Worm (Caenorhabditis elegans): Measurements from ENCODE around the gene glb-28.
"Not testable (repeated sequence)": the region's sequence is repeated elsewhere in the genome, so short reads cannot be mapped to it uniquely, and the experiment has no call there.

glb-28 gene

DNA sequence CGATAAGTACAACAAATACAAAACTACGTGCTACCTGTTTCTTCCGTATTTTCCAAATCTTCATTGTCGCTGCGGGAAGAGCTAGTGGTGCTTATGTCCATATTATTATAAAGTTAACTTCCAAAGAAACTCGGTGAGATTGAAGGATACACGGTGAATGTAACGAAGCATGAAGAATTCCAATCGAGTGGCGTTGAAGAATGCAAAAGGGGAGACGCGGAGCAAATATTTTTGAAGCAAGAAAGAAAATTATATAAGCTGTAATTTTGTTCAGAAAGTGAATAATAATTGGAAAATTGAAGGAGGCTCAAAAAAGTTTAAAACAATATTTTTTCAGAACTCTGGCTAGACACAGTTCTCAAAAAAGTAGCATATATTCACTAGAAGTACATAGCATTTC is 8.7 kb upstream of the glb-28 start, which contains the start of gene Y15E3A.3:
Y15E3A.3 (minus strand) TSS at position 101 of the 400 bp plus-strand sequence.
- TF ChIP-seq K12H6.12 (tag; optimal IDR thresholded peaks at IDR 0.05) (no peak), somi-1 (GFP tag; optimal IDR thresholded peaks at IDR 0.05) (no peak), D2030.7 (GFP tag; IDR thresholded peaks at IDR 0.05) (no peak), F37B4.10 (GFP tag; IDR thresholded peaks at IDR 0.05) (no peak), nfya-2 (GFP tag; IDR thresholded peaks at IDR 0.05) (no peak), F49E8.2 (tag; optimal IDR thresholded peaks at IDR 0.05; ENCODE audit: insufficient read depth) (no peak), fkh-3 (tag; optimal IDR thresholded peaks at IDR 0.05) (no peak), snpc-3.4 (tag; optimal IDR thresholded peaks at IDR 0.05) (no peak), dpff-1 (tag; optimal IDR thresholded peaks at IDR 0.05) (no peak), ceh-40 (GFP tag; IDR thresholded peaks at IDR 0.05) (no peak), nhr-80 (tag; optimal IDR thresholded peaks at IDR 0.05) (no peak), lag-1 (GFP tag; IDR thresholded peaks at IDR 0.05) (no peak), attf-3 (GFP tag; conservative IDR thresholded peaks at IDR 0.05) (no peak), mes-4 (tag; optimal IDR thresholded peaks at IDR 0.05) (no peak), nhr-90 (tag; optimal IDR thresholded peaks at IDR 0.05) (no peak), mel-28 (tag; optimal IDR thresholded peaks at IDR 0.05; ENCODE audit: borderline replicate concordance) (no peak)

DNA sequence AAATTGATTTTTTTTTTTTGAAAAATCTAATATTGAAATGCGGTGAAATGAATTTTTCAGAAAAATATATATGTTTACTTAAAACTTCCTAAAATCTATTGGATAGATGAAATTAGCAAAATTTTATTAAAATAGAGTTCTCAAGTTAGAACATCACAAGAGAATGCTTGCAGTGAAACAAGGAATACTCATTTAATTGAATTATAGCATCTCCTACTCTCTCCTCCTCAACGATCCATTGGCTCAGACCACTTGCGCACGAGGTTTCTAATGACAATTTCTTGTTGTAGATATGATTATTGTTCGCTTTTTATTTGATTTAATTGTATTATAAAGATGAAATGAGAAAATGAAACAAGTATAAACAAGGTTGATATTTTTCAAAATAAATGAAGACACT is 4.7 kb upstream of the glb-28 start:
- TF ChIP-seq unc-130 (GFP tag; optimal IDR thresholded peaks at IDR 0.05): no peak

DNA sequence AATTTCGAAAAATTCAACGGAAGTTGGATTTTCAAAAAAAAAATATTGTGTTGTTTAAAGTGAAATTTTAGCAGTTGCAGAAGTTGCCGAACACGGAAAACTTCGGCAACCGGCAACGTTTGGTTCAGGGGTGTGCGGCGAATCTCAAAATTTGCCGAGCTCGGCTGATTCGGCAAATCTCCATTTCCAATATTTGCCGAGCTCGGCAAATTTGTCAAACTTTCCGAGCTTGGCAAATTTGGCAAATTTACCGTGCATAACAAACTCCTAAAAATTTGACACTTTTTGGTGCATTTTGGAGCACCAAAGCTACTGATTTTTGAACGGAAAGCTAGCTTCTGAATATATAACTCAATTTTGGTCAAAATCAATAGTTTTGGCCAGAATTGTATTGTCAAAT is 4.2 kb upstream of the glb-28 start:
- TF ChIP-seq madf-8 (GFP tag; conservative IDR thresholded peaks at IDR 0.05) (no peak), pha-4 (tag; optimal IDR thresholded peaks at IDR 0.05) (no peak), akir-1 (GFP tag; optimal IDR thresholded peaks at IDR 0.05) (no peak), B0336.3 (GFP tag; IDR thresholded peaks at IDR 0.05) (no peak), nhr-27 (tag; optimal IDR thresholded peaks at IDR 0.05) (no peak), ceh-100 (GFP tag; IDR thresholded peaks at IDR 0.05) (no peak), tbx-9 (tag; optimal IDR thresholded peaks at IDR 0.05; ENCODE audit: borderline replicate concordance) (no peak), F55B11.4 (tag; optimal IDR thresholded peaks at IDR 0.05; ENCODE audit: borderline replicate concordance, insufficient read depth) (no peak)

DNA sequence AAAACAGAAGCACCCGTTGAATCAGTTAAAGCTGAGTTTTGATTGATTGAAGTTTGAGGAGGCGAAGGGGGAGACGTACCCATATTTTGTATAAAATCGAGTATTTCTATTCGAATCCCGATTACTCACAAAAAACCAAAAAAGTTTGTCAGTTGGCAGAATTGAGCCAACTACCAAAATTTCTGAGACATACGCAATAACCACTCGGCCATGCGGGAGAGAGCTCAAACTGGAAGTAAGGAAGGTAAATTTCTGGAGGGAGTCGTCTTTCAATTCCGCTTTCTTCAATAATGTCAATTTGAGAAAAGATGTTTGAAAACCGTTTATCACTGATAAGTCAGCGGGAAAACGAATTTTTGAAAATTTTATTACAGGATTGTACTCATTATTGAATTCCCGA is 2.7 kb upstream of the glb-28 start:
- TF ChIP-seq tbp1 (GFP tag; optimal IDR thresholded peaks at IDR 0.05) (peak; percentile 74), rpc-1 (tag; optimal IDR thresholded peaks at IDR 0.05) (peak; percentile 25), lin-26 (GFP tag; IDR thresholded peaks at IDR 0.05) (0 out of 2 replicates have a peak, but pooled peaks have one; percentile 70), B0261.1 (tag; optimal IDR thresholded peaks at IDR 0.05) (peak; percentile 45)
- not testable (repeated sequence) for TF ChIP-seq rpc-1 (optimal IDR thresholded peaks at IDR 0.05)

DNA sequence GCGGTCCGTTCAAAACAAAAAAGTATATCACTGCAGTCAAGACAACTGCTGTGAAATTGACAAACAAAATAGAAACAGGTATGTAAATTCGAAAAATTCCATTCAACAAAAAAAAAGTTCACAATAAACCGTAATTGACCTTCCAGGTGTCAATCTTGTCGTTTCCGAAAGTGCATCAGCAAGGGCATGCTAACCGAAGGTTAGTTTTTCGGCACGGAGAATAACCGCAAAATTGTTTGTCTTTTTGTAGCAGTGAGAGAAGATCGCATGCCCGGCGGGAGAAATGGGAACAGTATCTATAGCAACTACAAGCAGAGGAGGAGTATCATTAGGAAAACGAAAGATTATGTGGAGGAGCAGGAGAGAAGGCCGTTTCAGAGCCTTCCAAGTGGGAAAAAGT is 4.4 kb downstream of the glb-28 start:
- TF ChIP-seq ztf-28 (GFP tag; IDR thresholded peaks at IDR 0.05) (no peak), ztf-3 (GFP tag; optimal IDR thresholded peaks at IDR 0.05) (no peak), pha-4 (tag; optimal IDR thresholded peaks at IDR 0.05) (no peak), attf-3 (GFP tag; conservative IDR thresholded peaks at IDR 0.05) (no peak), ekl-4 (GFP tag; IDR thresholded peaks at IDR 0.05) (no peak), die-1 (tag; optimal IDR thresholded peaks at IDR 0.05) (no peak), akir-1 (GFP tag; optimal IDR thresholded peaks at IDR 0.05) (no peak), zim-3 (tag; optimal IDR thresholded peaks at IDR 0.05) (no peak), hsf-1 (GFP tag; IDR thresholded peaks at IDR 0.05) (no peak), tbx-9 (tag; optimal IDR thresholded peaks at IDR 0.05; ENCODE audit: borderline replicate concordance) (no peak), let-526 (GFP tag; IDR thresholded peaks at IDR 0.05) (no peak), lin-40 (tag; optimal IDR thresholded peaks at IDR 0.05) (no peak), B0035.1 (tag; optimal IDR thresholded peaks at IDR 0.05) (no peak), sea-2 (GFP tag; IDR thresholded peaks at IDR 0.05) (no peak), B0019.2 (GFP tag; conservative IDR thresholded peaks at IDR 0.05) (no peak), athp-1 (tag; optimal IDR thresholded peaks at IDR 0.05) (no peak), dpl-1 (GFP tag; optimal IDR thresholded peaks at IDR 0.05) (no peak)

Data from whole organism, young adult.